Fruit fly (Drosophila melanogaster): ENCODE measurements around the gene Osi17.

DNA sequence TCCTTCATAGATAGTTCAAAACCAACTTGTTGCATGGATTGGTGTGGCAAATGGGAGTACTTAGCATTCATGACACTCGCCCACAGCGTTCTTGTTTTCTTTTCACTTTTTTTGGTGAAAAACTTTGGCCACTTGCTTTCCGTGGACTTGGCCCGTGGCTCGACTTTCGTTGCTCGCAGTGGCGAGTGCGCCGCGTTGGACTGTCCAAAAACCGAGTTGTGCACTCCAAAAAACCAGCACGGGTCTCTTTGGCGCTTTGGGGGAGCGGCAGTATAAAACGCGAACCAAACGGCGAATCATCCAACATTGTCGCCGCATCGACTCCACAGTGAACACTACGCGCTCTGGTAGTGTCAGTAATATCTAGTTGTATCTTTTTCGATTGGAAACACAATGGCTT, 28.2 kb downstream of the Osi17 start, which contains the start of gene Osi20:
- TF ChIP-seq toe (GFP tag; optimal IDR thresholded peaks at IDR 0.05) (no peak), bab1 (GFP tag; optimal IDR thresholded peaks at IDR 0.05) (no peak), kay (GFP tag; ENCODE audit: borderline replicate concordance) (no peak), Crg-1 (GFP tag; optimal IDR thresholded peaks at IDR 0.05) (no peak), CG7045 (GFP tag; optimal IDR thresholded peaks at IDR 0.05) (no peak), CG11617 (GFP tag; optimal IDR thresholded peaks at IDR 0.05) (no peak), Hr96 (GFP tag; optimal IDR thresholded peaks at IDR 0.05) (no peak), tj (GFP tag; optimal IDR thresholded peaks at IDR 0.05) (no peak), cnc (optimal IDR thresholded peaks at IDR 0.05) (no peak), Mnt (GFP tag; optimal IDR thresholded peaks at IDR 0.05) (no peak), cic (GFP tag; optimal IDR thresholded peaks at IDR 0.05) (no peak), Clk (GFP tag; optimal IDR thresholded peaks at IDR 0.05) (no peak), CG5204 (GFP tag; optimal IDR thresholded peaks at IDR 0.05) (no peak)

Measured in whole organism, adult.